Fruit fly (Drosophila melanogaster) whole organism, embryonic: ENCODE data around the gene Creld.

Experiments used
- Atf3 ChIP-seq: fragments of 200-800 bp; sonication (Bioruptor generic); optimal IDR thresholded peaks from 3 replicates; lab custom pipeline; 2016; ENCODE audit warnings: missing biosample characterization, missing genetic modification characterization
- Awh ChIP-seq: fragments of 200-800 bp; sonication (Bioruptor generic); IDR thresholded peaks from 2 replicates; pipeline ENCODE4, ENCODE4 v1.3.6; 2022; ENCODE audit warnings: missing biosample characterization, missing genetic modification characterization
- Bteb2 ChIP-seq: fragments of 200-800 bp; sonication (Bioruptor generic); optimal IDR thresholded peaks from 2 replicates; lab custom pipeline; 2016; ENCODE audit warnings: missing biosample characterization, missing genetic modification characterization
- CG12104 ChIP-seq: fragments of 200-800 bp; sonication (Bioruptor generic); optimal IDR thresholded peaks from 3 replicates; lab custom pipeline; 2016; ENCODE audit warnings: missing biosample characterization, missing genetic modification characterization
- CG12219 ChIP-seq: fragments of 200-800 bp; sonication (Bioruptor generic); optimal IDR thresholded peaks from 3 replicates; lab custom pipeline; 2018; ENCODE audit warnings: missing biosample characterization, mild to moderate bottlenecking, missing genetic modification characterization
- CG12659 ChIP-seq: fragments of 200-800 bp; sonication (Bioruptor generic); optimal IDR thresholded peaks from 3 replicates; lab custom pipeline; 2017; ENCODE audit warnings: mild to moderate bottlenecking, missing biosample characterization, missing genetic modification reagents, missing genetic modification characterization
- CG14441 ChIP-seq: fragments of 200-800 bp; sonication (Bioruptor generic); IDR thresholded peaks from 2 replicates; pipeline ENCODE4 v1.3.6; 2022; ENCODE audit warnings: missing biosample characterization, missing genetic modification characterization
- CG14710 ChIP-seq: fragments of 200-800 bp; sonication (Bioruptor generic); optimal IDR thresholded peaks from 3 replicates; lab custom pipeline; 2019; ENCODE audit warnings: missing biosample characterization, mild to moderate bottlenecking, missing genetic modification characterization, moderate library complexity
- CG17802 ChIP-seq: fragments of 200-800 bp; sonication (Bioruptor generic); optimal IDR thresholded peaks from 2 replicates; lab custom pipeline; 2018; ENCODE audit warnings: missing biosample characterization, mild to moderate bottlenecking, missing genetic modification characterization, moderate library complexity
- CG18599 ChIP-seq: fragments of 200-800 bp; sonication (Bioruptor generic); optimal IDR thresholded peaks from 3 replicates; lab custom pipeline; 2017; ENCODE audit warnings: missing biosample characterization, missing genetic modification characterization, mild to moderate bottlenecking, moderate library complexity, missing genetic modification reagents
- CG3163 ChIP-seq: fragments of 200-800 bp; sonication (Bioruptor generic); optimal IDR thresholded peaks from 3 replicates; lab custom pipeline; 2016; ENCODE audit warnings: missing biosample characterization, missing genetic modification characterization
- CG3281 ChIP-seq: fragments of 200-800 bp; sonication (Bioruptor generic); optimal IDR thresholded peaks from 3 replicates; lab custom pipeline; 2017; ENCODE audit warnings: missing biosample characterization, mild to moderate bottlenecking, missing genetic modification characterization
- CG42726 ChIP-seq: fragments of 200-800 bp; sonication (Bioruptor generic); IDR thresholded peaks from 2 replicates; pipeline ENCODE4 v1.3.6; 2022; ENCODE audit warnings: missing biosample characterization, missing genetic modification characterization; ENCODE audit not compliant: partially characterized antibody
- CG5953 ChIP-seq: fragments of 200-800 bp; sonication (Bioruptor generic); IDR thresholded peaks from 2 replicates; pipeline ENCODE4 v1.3.6; 2022; ENCODE audit warnings: missing biosample characterization, missing genetic modification characterization
- CG7372 ChIP-seq: fragments of 200-800 bp; sonication (Bioruptor generic); IDR thresholded peaks from 2 replicates; pipeline ENCODE4 v1.3.6; 2022; ENCODE audit warnings: missing biosample characterization, missing genetic modification characterization
- CG7987 ChIP-seq: fragments of 200-800 bp; sonication (Bioruptor generic); optimal IDR thresholded peaks from 2 replicates; lab custom pipeline; 2018; ENCODE audit warnings: missing biosample characterization, mild to moderate bottlenecking, missing genetic modification characterization, moderate library complexity
- CG8944 ChIP-seq: fragments of 200-800 bp; sonication (Bioruptor generic); optimal IDR thresholded peaks from 3 replicates; lab custom pipeline; 2016; ENCODE audit warnings: missing biosample characterization, missing genetic modification characterization
- Dip2 ChIP-seq: fragments of 200-800 bp; sonication (Bioruptor generic); IDR thresholded peaks from 2 replicates; pipeline ENCODE4 v1.3.6; 2022; ENCODE audit warnings: missing biosample characterization, missing genetic modification characterization
- Doc2 ChIP-seq: fragments of 200-800 bp; sonication (Bioruptor generic); IDR thresholded peaks from 2 replicates; pipeline ENCODE4 v1.3.6; 2022; ENCODE audit warnings: missing biosample characterization, missing genetic modification characterization
- E2f1 ChIP-seq: fragments of 200-800 bp; sonication (Bioruptor generic); IDR thresholded peaks from 2 replicates; pipeline ENCODE4 v1.3.6; 2022; ENCODE audit warnings: missing biosample characterization, missing genetic modification characterization
- Gug ChIP-seq: fragments of 200-800 bp; sonication (Bioruptor generic); IDR thresholded peaks from 4 replicates; pipeline ENCODE4 v1.3.6; 2022; ENCODE audit warnings: missing biosample characterization, missing genetic modification characterization
- HHEX ChIP-seq: fragments of 200-800 bp; sonication (Bioruptor generic); optimal IDR thresholded peaks from 3 replicates; lab custom pipeline; 2017; ENCODE audit warnings: missing biosample characterization, mild to moderate bottlenecking, missing genetic modification characterization, missing genetic modification reagents
- HLH3B ChIP-seq: fragments of 200-800 bp; sonication (Bioruptor generic); IDR thresholded peaks from 2 replicates; pipeline ENCODE4 v1.3.6; 2022; ENCODE audit warnings: missing biosample characterization, missing genetic modification characterization
- HLH4C ChIP-seq: fragments of 200-800 bp; sonication (Bioruptor generic); IDR thresholded peaks from 3 replicates; pipeline ENCODE4 v1.3.6; 2022; ENCODE audit warnings: missing biosample characterization, missing genetic modification characterization; ENCODE audit not compliant: partially characterized antibody
- Hr51 ChIP-seq, 2 experiments: fragments of 200-800 bp; sonication (Bioruptor generic); optimal IDR thresholded peaks; 2 replicates in 1 of 2; 3 replicates in 1 of 2; lab custom pipeline; 2016 to 2018; ENCODE audit warnings: missing biosample characterization in 2 of 2, missing genetic modification characterization in 2 of 2, mild to moderate bottlenecking in 1 of 2, moderate library complexity in 1 of 2
- Lhr ChIP-seq: fragments of 200-800 bp; sonication (Bioruptor generic); optimal IDR thresholded peaks from 3 replicates; lab custom pipeline; 2017; ENCODE audit warnings: mild to moderate bottlenecking, missing biosample characterization, missing genetic modification reagents, missing genetic modification characterization
- MESR4 ChIP-seq: fragments of 200-800 bp; sonication (Bioruptor generic); optimal IDR thresholded peaks from 2 replicates; lab custom pipeline; 2018; ENCODE audit warnings: missing biosample characterization, mild to moderate bottlenecking, missing genetic modification characterization, moderate library complexity
- Neu2 ChIP-seq: fragments of 200-800 bp; sonication (Bioruptor generic); optimal IDR thresholded peaks from 3 replicates; lab custom pipeline; 2016; ENCODE audit warnings: missing biosample characterization, missing genetic modification characterization, borderline replicate concordance
- Rfx ChIP-seq: fragments of 200-800 bp; sonication (Bioruptor generic); IDR thresholded peaks from 2 replicates; pipeline ENCODE4 v1.3.6; 2022; ENCODE audit warnings: missing biosample characterization, missing genetic modification characterization
- Vsx1 ChIP-seq: fragments of 200-800 bp; sonication (Bioruptor generic); optimal IDR thresholded peaks from 2 replicates; lab custom pipeline; 2017; ENCODE audit warnings: missing biosample characterization, mild to moderate bottlenecking, missing genetic modification characterization, missing genetic modification reagents
- YL-1 ChIP-seq: fragments of 200-800 bp; sonication (Bioruptor generic); optimal IDR thresholded peaks from 3 replicates; lab custom pipeline; 2017; ENCODE audit warnings: missing biosample characterization, mild to moderate bottlenecking, missing genetic modification characterization
- abd-A ChIP-seq: fragments of 200-800 bp; sonication (Bioruptor generic); optimal IDR thresholded peaks from 3 replicates; lab custom pipeline; 2019; ENCODE audit warnings: missing biosample characterization, mild to moderate bottlenecking, missing genetic modification characterization, moderate library complexity
- bowl ChIP-seq: fragments of 200-800 bp; sonication (Bioruptor generic); IDR thresholded peaks from 2 replicates; pipeline ENCODE4 v1.3.6; 2022; ENCODE audit warnings: missing biosample characterization, missing genetic modification characterization
- cg ChIP-seq: fragments of 200-800 bp; sonication (Bioruptor generic); optimal IDR thresholded peaks from 3 replicates; lab custom pipeline; 2019; ENCODE audit warnings: missing biosample characterization, mild to moderate bottlenecking, missing genetic modification characterization, moderate library complexity
- chinmo ChIP-seq: fragments of 200-800 bp; sonication (Bioruptor generic); IDR thresholded peaks from 4 replicates; pipeline ENCODE4 v1.3.6; 2022; ENCODE audit warnings: missing biosample characterization, missing genetic modification characterization; ENCODE audit not compliant: partially characterized antibody
- ci ChIP-seq: fragments of 200-800 bp; sonication (Bioruptor generic); IDR thresholded peaks from 3 replicates; pipeline ENCODE4 v1.3.6; 2022; ENCODE audit warnings: missing biosample characterization, missing genetic modification characterization
- corto ChIP-seq: fragments of 200-800 bp; sonication (Bioruptor generic); optimal IDR thresholded peaks from 2 replicates; lab custom pipeline; 2016; ENCODE audit warnings: missing biosample characterization, mild to moderate bottlenecking, missing genetic modification characterization, moderate library complexity
- crc ChIP-seq: fragments of 200-800 bp; sonication (Bioruptor generic); optimal IDR thresholded peaks from 2 replicates; lab custom pipeline; 2016; ENCODE audit warnings: missing biosample characterization, missing genetic modification characterization
- danr ChIP-seq: fragments of 200-800 bp; sonication (Bioruptor generic); IDR thresholded peaks from 2 replicates; pipeline ENCODE4 v1.3.6; 2022; ENCODE audit warnings: missing biosample characterization, missing genetic modification characterization
- odd ChIP-seq: fragments of 200-800 bp; sonication (Bioruptor generic); optimal IDR thresholded peaks from 2 replicates; lab custom pipeline; 2017; ENCODE audit warnings: missing biosample characterization, mild to moderate bottlenecking, missing genetic modification characterization
- pum ChIP-seq: fragments of 200-800 bp; sonication (Bioruptor generic); optimal IDR thresholded peaks from 2 replicates; lab custom pipeline; 2016; ENCODE audit warnings: missing biosample characterization, missing genetic modification characterization
- row ChIP-seq: fragments of 200-800 bp; sonication (Bioruptor generic); IDR thresholded peaks from 3 replicates; pipeline ENCODE4 v1.3.6; 2022; ENCODE audit warnings: missing biosample characterization, missing genetic modification characterization
- sens ChIP-seq: fragments of 200-800 bp; sonication (Bioruptor generic); peaks from one replicate; lab custom pipeline; 2016; ENCODE audit warnings: missing biosample characterization, missing genetic modification characterization
- sima ChIP-seq: fragments of 200-800 bp; sonication (Bioruptor generic); optimal IDR thresholded peaks from 2 replicates; lab custom pipeline; 2016; ENCODE audit warnings: missing biosample characterization, missing genetic modification characterization
- sna ChIP-seq: fragments of 200-800 bp; sonication (Bioruptor generic); IDR thresholded peaks from 2 replicates; pipeline ENCODE4 v1.3.6; 2022; ENCODE audit warnings: missing biosample characterization, missing genetic modification characterization; ENCODE audit not compliant: partially characterized antibody
- vnd ChIP-seq: fragments of 200-800 bp; sonication (Bioruptor generic); IDR thresholded peaks from 3 replicates; pipeline ENCODE4 v1.3.6; 2022; ENCODE audit warnings: missing biosample characterization, missing genetic modification characterization; ENCODE audit not compliant: partially characterized antibody

The Creld gene

DNA sequence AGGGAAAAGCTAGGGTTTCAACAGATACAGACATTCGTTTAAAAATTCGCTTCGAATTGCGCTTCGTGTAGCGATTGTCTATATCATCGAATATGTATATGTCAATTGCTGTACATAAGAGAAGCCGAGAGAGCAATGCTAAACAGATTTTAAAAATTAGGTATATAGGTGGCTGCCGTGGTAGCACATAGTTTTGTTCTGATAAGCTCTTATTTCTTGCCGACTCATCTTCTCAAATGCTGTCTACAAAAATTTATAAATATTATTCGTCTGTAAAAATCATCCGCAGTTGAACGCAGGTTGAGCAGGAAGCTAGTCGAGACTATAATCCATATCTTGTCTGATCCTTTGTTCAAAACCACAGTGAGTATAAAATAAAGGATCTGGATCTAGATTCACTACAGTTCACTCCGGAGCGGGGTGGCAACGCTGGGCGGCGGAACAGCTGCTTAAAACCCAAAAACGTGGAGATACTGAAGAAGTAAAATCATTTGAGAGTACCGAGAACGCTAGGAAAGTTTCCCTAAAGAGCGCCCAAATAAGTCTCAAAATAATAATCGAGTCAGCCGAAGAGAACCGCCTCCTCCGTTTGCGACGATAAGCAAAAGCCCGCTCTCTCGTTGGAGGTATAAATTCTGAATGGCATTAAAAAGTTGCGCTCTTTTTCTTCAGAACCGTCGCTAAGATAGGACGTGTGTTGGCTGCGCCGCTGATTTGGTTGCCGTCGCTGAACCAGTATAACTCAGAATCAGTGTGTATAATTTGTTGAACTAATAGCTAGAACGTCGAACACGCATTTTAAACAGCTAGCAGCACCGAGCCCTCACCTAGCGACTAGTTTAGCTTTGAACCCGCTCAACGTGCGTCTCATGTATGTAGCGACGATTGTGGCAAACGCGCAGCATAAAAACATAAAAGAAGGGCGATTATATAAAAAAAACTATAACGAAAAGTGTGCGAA lies 5.6 kb downstream of the Creld start (continued):
- no peak for TF ChIP-seq CG17802 (tag; lab: Kevin White, UChicago)
- TF ChIP-seq CG14441 (GFP tag; lab: Robert Waterston, UW): no peak
- TF ChIP-seq corto (GFP tag; lab: Kevin White, UChicago): no peak
- TF ChIP-seq CG12219 (GFP tag; lab: Kevin White, UChicago): peak; percentile 15
- TF ChIP-seq chinmo (GFP tag; lab: Robert Waterston, UW): peak; percentile 88; the same call in 2 of the 4 replicates
- TF ChIP-seq CG18599: peak; percentile 54
- TF ChIP-seq CG7987 (GFP tag; lab: Kevin White, UChicago): peak; percentile 56
- TF ChIP-seq Rfx (GFP tag; lab: Robert Waterston, UW): peak; percentile 44; the same call in 1 of the 2 replicates
- peak; percentile 98 for TF ChIP-seq CG3163

DNA sequence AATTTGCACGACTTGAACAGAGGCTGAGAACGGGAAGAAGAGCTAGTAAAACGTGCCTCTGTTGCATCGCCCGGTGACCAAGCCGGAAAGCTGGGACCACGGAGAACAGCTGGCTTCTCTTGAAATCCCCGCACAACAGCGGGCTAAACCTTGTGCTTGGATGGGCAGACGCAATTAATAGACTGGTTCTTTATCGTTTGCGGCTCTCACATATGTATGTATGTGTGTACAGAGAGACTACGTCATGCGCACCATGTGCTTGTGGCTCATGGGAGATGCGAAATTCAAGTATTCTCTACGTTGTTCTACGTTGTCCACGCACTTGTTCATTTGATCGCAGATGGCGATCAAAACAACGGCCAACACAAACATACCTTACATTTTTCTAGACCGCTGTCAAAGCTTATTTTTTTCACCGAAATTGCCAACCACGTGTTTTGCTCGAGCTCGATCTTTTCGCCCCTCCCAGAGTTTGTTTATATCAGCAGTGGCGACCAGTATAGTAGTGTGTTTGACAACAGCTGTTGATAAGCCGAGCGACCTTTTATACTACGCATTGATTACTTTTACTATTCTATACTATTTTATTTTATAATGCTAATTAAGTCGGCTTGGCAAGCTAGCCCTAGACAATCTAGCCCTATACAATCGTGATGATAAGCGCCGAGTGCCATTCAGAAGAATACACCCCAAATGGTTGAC lies 7.1 kb downstream of the Creld start:
- TF ChIP-seq MESR4 (GFP tag; lab: Kevin White, UChicago) (no peak), Gug (GFP tag; lab: Robert Waterston, UW) (no peak), CG5953 (GFP tag; lab: Robert Waterston, UW) (no peak), HLH4C (GFP tag; lab: Robert Waterston, UW) (no peak), Atf3 (no peak), Lhr (GFP tag; lab: Kevin White, UChicago) (no peak), danr (GFP tag; lab: Robert Waterston, UW) (no peak), row (GFP tag; lab: Robert Waterston, UW) (0 out of 3 replicates have a peak, but pooled peaks have one; percentile 21), E2f1 (GFP tag; lab: Robert Waterston, UW) (no peak), vnd (GFP tag; lab: Robert Waterston, UW) (no peak), Vsx1 (GFP tag; lab: Kevin White, UChicago) (peak; percentile 58), sens (peak; percentile 3), Doc2 (GFP tag; lab: Robert Waterston, UW) (no peak), CG14710 (tag; lab: Kevin White, UChicago) (no peak), CG7372 (GFP tag; lab: Robert Waterston, UW) (no peak), CG12104 (GFP tag; lab: Kevin White, UChicago) (no peak), CG8944 (GFP tag; lab: Kevin White, UChicago) (no peak), sima (no peak), pum (GFP tag; lab: Kevin White, UChicago) (no peak), CG42726 (GFP tag; lab: Robert Waterston, UW) (no peak), crc (GFP tag; lab: Kevin White, UChicago) (no peak), YL-1 (GFP tag; lab: Kevin White, UChicago) (peak; percentile 10), abd-A (tag; lab: Kevin White, UChicago) (peak; percentile 66), Bteb2 (no peak), Dip2 (no peak), Neu2 (GFP tag; lab: Kevin White, UChicago) (no peak), sna (GFP tag; lab: Robert Waterston, UW) (no peak), cg (GFP tag; lab: Kevin White, UChicago) (peak; percentile 67), Hr51 (GFP tag; optimal IDR thresholded peaks at IDR 0.05; lab: Kevin White, UChicago) (no peak), HLH3B (GFP tag; lab: Robert Waterston, UW) (no peak), odd (GFP tag; lab: Kevin White, UChicago) (no peak), bowl (GFP tag; lab: Robert Waterston, UW) (no peak), ci (no peak), HHEX (GFP tag; lab: Kevin White, UChicago) (no peak), CG3281 (GFP tag; lab: Kevin White, UChicago) (no peak), CG12659 (GFP tag; lab: Kevin White, UChicago) (no peak), Awh (no peak)
